Worm (Caenorhabditis elegans) whole organism, L4/young adult: Measurements from ENCODE around the gene DC2.5.

Source experiments
- dao-5 ChIP-seq: sonication (generic microtip); optimal IDR thresholded peaks from 2 replicates; lab custom pipeline; 2016; ENCODE audit warnings: missing genotype, missing genetic modification characterization, moderate library complexity, missing compliant biosample characterization
- him-1 ChIP-seq: sonication (generic microtip); optimal IDR thresholded peaks from 2 replicates; lab custom pipeline; 2016; ENCODE audit warnings: missing genotype, missing genetic modification reagents, missing genetic modification characterization, missing compliant biosample characterization

DNA sequence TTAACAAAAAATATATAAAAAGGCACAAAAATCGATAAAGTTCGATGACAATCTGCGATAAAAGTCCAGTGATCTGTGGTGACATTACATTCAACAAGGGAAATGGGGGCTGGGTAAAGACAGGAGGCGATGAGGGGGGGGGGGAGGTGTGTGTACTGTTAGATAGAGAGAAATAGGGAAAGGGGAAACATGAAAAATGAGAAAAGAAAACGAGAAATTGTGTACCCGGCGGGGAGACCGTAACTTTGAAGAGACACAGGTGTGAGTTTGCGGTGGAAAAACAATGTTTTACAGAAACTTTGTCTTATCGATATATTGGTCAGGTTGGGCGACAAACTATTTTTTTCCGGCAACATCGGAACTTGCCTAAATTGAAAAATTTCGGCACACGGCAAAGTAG, 47.7 kb upstream of the DC2.5 start:
- TF ChIP-seq dao-5 (tag; lab: Kevin White, UChicago) (no peak), him-1 (tag; lab: Kevin White, UChicago) (no peak)
